Fruit fly (Drosophila melanogaster) whole organism, prepupa: ENCODE results near the gene TyrR.

ENCODE experiments used
- CG10631 ChIP-seq: fragments of 200-800 bp; sonication (Bioruptor generic); optimal IDR thresholded peaks from 2 replicates; lab custom pipeline; 2016; ENCODE audit warnings: missing biosample characterization, missing genetic modification characterization
- CG10669 ChIP-seq: fragments of 200-800 bp; sonication (Bioruptor generic); optimal IDR thresholded peaks from 3 replicates; lab custom pipeline; 2018; ENCODE audit warnings: missing biosample characterization, mild to moderate bottlenecking, missing genetic modification characterization, moderate library complexity
- CG11294 ChIP-seq: fragments of 200-800 bp; sonication (Bioruptor generic); IDR thresholded peaks from 2 replicates; pipeline ENCODE4 v1.3.6; 2022; ENCODE audit warnings: missing biosample characterization, missing genetic modification characterization
- CG11762 ChIP-seq: fragments of 200-800 bp; sonication (Bioruptor generic); optimal IDR thresholded peaks from 3 replicates; lab custom pipeline; 2016; ENCODE audit warnings: missing biosample characterization, missing genetic modification characterization; ENCODE audit not compliant: insufficient read depth
- CG15336 ChIP-seq: fragments of 200-800 bp; sonication (Bioruptor generic); IDR thresholded peaks from 2 replicates; pipeline ENCODE4 v1.3.6; 2022; ENCODE audit warnings: missing biosample characterization, missing genetic modification characterization
- CG1621 ChIP-seq: fragments of 200-800 bp; sonication (Bioruptor generic); optimal IDR thresholded peaks from 3 replicates; lab custom pipeline; 2018; ENCODE audit warnings: missing biosample characterization, mild to moderate bottlenecking, missing genetic modification characterization
- CG16779 ChIP-seq: fragments of 200-800 bp; sonication (Bioruptor generic); optimal IDR thresholded peaks from 3 replicates; lab custom pipeline; 2017; ENCODE audit warnings: missing biosample characterization, mild to moderate bottlenecking, missing genetic modification characterization
- CG3032 ChIP-seq: fragments of 200-800 bp; optimal IDR thresholded peaks from 2 replicates; lab custom pipeline; 2019; ENCODE audit warnings: missing biosample characterization, mild to moderate bottlenecking, missing genetic modification characterization, moderate library complexity
- CG32006 ChIP-seq: fragments of 200-800 bp; sonication (Bioruptor generic); optimal IDR thresholded peaks from 3 replicates; lab custom pipeline; 2017; ENCODE audit warnings: missing biosample characterization, mild to moderate bottlenecking, missing genetic modification characterization
- CG34406 ChIP-seq: fragments of 200-800 bp; sonication (Bioruptor generic); optimal IDR thresholded peaks from 3 replicates; lab custom pipeline; 2016; ENCODE audit warnings: missing biosample characterization, missing genetic modification characterization
- CG3919 ChIP-seq: fragments of 200-800 bp; sonication (Bioruptor generic); optimal IDR thresholded peaks from 3 replicates; lab custom pipeline; 2016; ENCODE audit warnings: missing biosample characterization, missing genetic modification characterization
- CG4318 ChIP-seq: fragments of 200-800 bp; sonication (Bioruptor generic); optimal IDR thresholded peaks from 3 replicates; lab custom pipeline; 2017; ENCODE audit warnings: missing biosample characterization, mild to moderate bottlenecking, missing genetic modification characterization
- CG6163 ChIP-seq: fragments of 200-800 bp; sonication (Bioruptor generic); IDR thresholded peaks from 3 replicates; pipeline ENCODE4 v1.3.6; 2022; ENCODE audit warnings: missing biosample characterization, missing genetic modification characterization
- CG6792 ChIP-seq: fragments of 200-800 bp; sonication (Bioruptor generic); optimal IDR thresholded peaks from 3 replicates; lab custom pipeline; 2016; ENCODE audit warnings: missing biosample characterization, missing genetic modification characterization
- CG6854 ChIP-seq: fragments of 200-800 bp; sonication (Bioruptor generic); optimal IDR thresholded peaks from 2 replicates; lab custom pipeline; 2017; ENCODE audit warnings: missing biosample characterization, mild to moderate bottlenecking, missing genetic modification characterization
- CG8119 ChIP-seq: fragments of 200-800 bp; sonication (Bioruptor generic); IDR thresholded peaks from 3 replicates; pipeline ENCODE4 v1.3.6; 2022; ENCODE audit warnings: missing biosample characterization, missing genetic modification characterization
- Eip75B ChIP-seq: fragments of 200-800 bp; sonication (Bioruptor generic); optimal IDR thresholded peaks from 3 replicates; lab custom pipeline; 2016; ENCODE audit warnings: missing biosample characterization, missing genetic modification characterization
- Eip78C ChIP-seq: fragments of 200-800 bp; sonication (Bioruptor generic); peaks from one replicate; lab custom pipeline; 2016; ENCODE audit warnings: missing biosample characterization, missing genetic modification characterization
- Eip93F ChIP-seq: fragments of 200-800 bp; sonication (Bioruptor generic); optimal IDR thresholded peaks from 2 replicates; lab custom pipeline; 2016; ENCODE audit warnings: missing biosample characterization, mild to moderate bottlenecking, missing genetic modification characterization
- Ets21C ChIP-seq: fragments of 200-800 bp; sonication (Bioruptor generic); optimal IDR thresholded peaks from 3 replicates; lab custom pipeline; 2016; ENCODE audit warnings: missing biosample characterization, missing genetic modification characterization
- Ets96B ChIP-seq: fragments of 200-800 bp; optimal IDR thresholded peaks from 2 replicates; lab custom pipeline; 2019; ENCODE audit warnings: missing biosample characterization, mild to moderate bottlenecking, missing genetic modification characterization, moderate library complexity
- Gug ChIP-seq: fragments of 200-800 bp; sonication (Bioruptor generic); IDR thresholded peaks from 2 replicates; pipeline ENCODE4 v1.3.6; 2022; ENCODE audit warnings: missing biosample characterization, missing genetic modification characterization
- Hr38 ChIP-seq: sonication (Bioruptor generic); optimal IDR thresholded peaks from 2 replicates; lab custom pipeline; 2016; ENCODE audit warnings: missing biosample characterization, missing genetic modification characterization
- Hr39 ChIP-seq: fragments of 200-800 bp; sonication (Bioruptor generic); optimal IDR thresholded peaks from 2 replicates; lab custom pipeline; 2016; ENCODE audit warnings: missing biosample characterization, missing genetic modification characterization
- Hr4 ChIP-seq: fragments of 200-800 bp; sonication (Bioruptor generic); optimal IDR thresholded peaks from 3 replicates; lab custom pipeline; 2016; ENCODE audit warnings: missing biosample characterization, missing genetic modification characterization
- OdsH ChIP-seq: fragments of 200-800 bp; sonication (Bioruptor generic); optimal IDR thresholded peaks from 3 replicates; lab custom pipeline; 2016; ENCODE audit warnings: missing biosample characterization, missing genetic modification characterization
- Sox14 ChIP-seq: fragments of 200-800 bp; sonication (Bioruptor generic); optimal IDR thresholded peaks from 3 replicates; lab custom pipeline; 2016; ENCODE audit warnings: missing biosample characterization, missing genetic modification characterization
- Sox15 ChIP-seq: fragments of 200-800 bp; sonication (Bioruptor generic); optimal IDR thresholded peaks from 3 replicates; lab custom pipeline; 2016; ENCODE audit warnings: missing biosample characterization, missing genetic modification characterization
- achi ChIP-seq: fragments of 200-800 bp; sonication (Bioruptor generic); optimal IDR thresholded peaks from 3 replicates; lab custom pipeline; 2016; ENCODE audit warnings: missing biosample characterization, missing genetic modification characterization
- acj6 ChIP-seq: fragments of 200-800 bp; sonication (Bioruptor generic); optimal IDR thresholded peaks from 3 replicates; lab custom pipeline; 2016; ENCODE audit warnings: missing biosample characterization, missing genetic modification characterization
- cyc ChIP-seq: fragments of 200-800 bp; sonication (Bioruptor generic); optimal IDR thresholded peaks from 3 replicates; lab custom pipeline; 2016; ENCODE audit warnings: missing biosample characterization, missing genetic modification characterization
- eg ChIP-seq: fragments of 200-800 bp; sonication (Bioruptor generic); IDR thresholded peaks from 3 replicates; pipeline ENCODE4 v1.3.6; 2022; ENCODE audit warnings: missing biosample characterization, missing genetic modification characterization
- esn ChIP-seq: fragments of 200-800 bp; sonication (Bioruptor generic); optimal IDR thresholded peaks from 2 replicates; lab custom pipeline; 2016; ENCODE audit warnings: missing biosample characterization, mild to moderate bottlenecking, missing genetic modification characterization, moderate library complexity
- fd59A ChIP-seq: fragments of 200-800 bp; sonication (Bioruptor generic); optimal IDR thresholded peaks from 2 replicates; lab custom pipeline; 2017; ENCODE audit warnings: missing biosample characterization, mild to moderate bottlenecking, missing genetic modification characterization, missing genetic modification reagents
- fd85E ChIP-seq: fragments of 200-800 bp; sonication (Bioruptor generic); optimal IDR thresholded peaks from 3 replicates; lab custom pipeline; 2016; ENCODE audit warnings: missing biosample characterization, missing genetic modification characterization
- lz ChIP-seq: fragments of 200-800 bp; sonication (Bioruptor generic); optimal IDR thresholded peaks from 3 replicates; lab custom pipeline; 2016; ENCODE audit warnings: missing biosample characterization, missing genetic modification characterization
- salr ChIP-seq, 2 experiments: fragments of 200-800 bp; sonication (Bioruptor generic); optimal IDR thresholded peaks; 3 replicates each; lab custom pipeline; 2016 to 2018; ENCODE audit warnings: missing biosample characterization in 2 of 2, missing genetic modification characterization in 2 of 2, mild to moderate bottlenecking in 1 of 2
- svp ChIP-seq: fragments of 200-800 bp; sonication (Bioruptor generic); peaks from one replicate; lab custom pipeline; 2016; ENCODE audit warnings: missing biosample characterization, missing genetic modification characterization

Gene TyrR

DNA sequence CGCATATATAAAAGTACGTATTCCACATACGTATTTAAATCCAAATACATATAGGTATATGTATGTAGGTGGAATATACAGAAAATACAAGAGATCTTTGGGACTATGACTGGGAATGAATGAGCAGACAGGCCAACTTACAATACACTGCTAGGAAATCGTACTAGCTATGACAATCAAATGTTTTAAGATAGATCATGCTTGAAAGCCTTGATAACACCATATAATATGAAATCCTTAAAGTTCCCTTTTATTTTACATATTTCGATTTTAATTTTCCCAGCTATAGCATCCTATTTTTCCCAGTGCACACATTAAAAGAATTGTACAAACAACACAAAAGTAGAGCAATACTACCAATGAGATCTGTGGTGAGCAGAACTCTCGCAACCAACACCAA is 18.4 kb upstream of the TyrR start (continued):
- no peak for TF ChIP-seq cyc (GFP tag; lab: Kevin White, UChicago)
- TF ChIP-seq CG3919 (GFP tag; lab: Kevin White, UChicago) = peak; percentile 54
- TF ChIP-seq salr (GFP tag; optimal IDR thresholded peaks at IDR 0.05; lab: Kevin White, UChicago) = peak in 1 of 2 experiments; percentile 38
- peak; percentile 16 for TF ChIP-seq lz (GFP tag; lab: Kevin White, UChicago)
- no peak for TF ChIP-seq Sox15 (GFP tag; lab: Kevin White, UChicago)
- TF ChIP-seq svp = peak; percentile 61
- peak; percentile 37 for TF ChIP-seq Hr39 (GFP tag; lab: Kevin White, UChicago)
- no peak for TF ChIP-seq CG1621

DNA sequence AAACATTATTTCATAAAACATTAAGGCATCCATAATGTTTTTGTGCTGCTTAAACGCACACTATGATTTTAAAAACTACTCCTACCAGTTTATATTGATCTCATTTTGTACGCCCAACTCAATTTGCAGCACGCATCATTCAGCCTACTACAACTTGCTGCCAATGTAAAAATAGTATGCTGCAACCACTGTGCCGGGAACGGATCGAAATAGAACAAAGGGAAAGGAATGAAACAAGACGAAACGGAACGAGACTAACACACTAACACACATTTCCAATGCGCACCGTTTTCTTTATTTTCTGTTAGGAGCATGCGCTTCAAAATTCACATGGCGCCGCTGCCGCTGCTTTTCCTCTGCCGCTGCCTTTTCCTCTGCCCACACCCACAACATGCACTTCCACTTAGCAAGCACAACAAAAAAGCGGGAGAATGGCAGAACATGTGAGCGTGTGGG is 14.0 kb upstream of the TyrR start:
- TF ChIP-seq CG10631 (GFP tag; lab: Kevin White, UChicago) (peak; percentile 2), CG32006 (peak; percentile 29), CG11294 (GFP tag; lab: Robert Waterston, UW) (no peak), CG11762 (no peak), CG6792 (GFP tag; lab: Kevin White, UChicago) (no peak), fd59A (no peak), CG6854 (GFP tag; lab: Kevin White, UChicago) (no peak), CG4318 (no peak), Hr38 (GFP tag; lab: Kevin White, UChicago) (no peak), Eip93F (GFP tag; lab: Kevin White, UChicago) (no peak), CG34406 (no peak), Ets96B (tag; lab: Kevin White, UChicago) (no peak), svp (peak; percentile 41), Gug (no peak), fd85E (no peak), CG6163 (GFP tag; lab: Robert Waterston, UW) (0 out of 3 replicates have a peak, but pooled peaks have one; percentile 32), Hr4 (GFP tag; lab: Kevin White, UChicago) (peak; percentile 24), esn (GFP tag; lab: Kevin White, UChicago) (no peak), achi (GFP tag; lab: Kevin White, UChicago) (no peak), CG3032 (tag; lab: Kevin White, UChicago) (no peak), CG8119 (GFP tag; lab: Robert Waterston, UW) (no peak), cyc (GFP tag; lab: Kevin White, UChicago) (no peak), eg (GFP tag; lab: Robert Waterston, UW) (no peak), Eip78C (GFP tag; lab: Kevin White, UChicago) (peak; percentile 57)

DNA sequence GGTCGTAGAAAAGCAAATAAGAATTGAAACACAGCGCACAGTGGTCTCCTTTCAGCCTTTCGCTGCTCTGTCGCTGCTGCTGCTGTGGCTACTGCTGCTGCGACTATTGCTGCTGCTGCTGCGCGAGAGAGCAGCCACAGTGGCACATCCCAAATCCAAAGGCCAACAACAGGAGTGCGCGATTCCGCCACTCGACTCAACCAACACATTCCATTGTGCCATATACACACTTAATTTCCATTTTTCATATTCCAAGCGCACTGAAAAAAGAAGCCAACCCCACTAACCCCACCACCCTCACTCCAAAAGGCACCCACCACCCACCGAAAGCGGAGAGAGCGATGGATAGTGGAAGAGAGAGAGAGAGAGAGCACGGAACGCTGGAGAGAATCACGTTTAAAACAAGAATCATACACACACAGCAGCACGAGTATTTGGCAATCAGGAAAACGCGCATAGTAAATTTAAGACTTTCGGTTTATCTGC is 13.2 kb upstream of the TyrR start:
- TF ChIP-seq CG6163 (GFP tag; lab: Robert Waterston, UW) = 0 out of 3 replicates have a peak, but pooled peaks have one; percentile 25
- no peak for TF ChIP-seq CG3032 (tag; lab: Kevin White, UChicago)
- no peak for TF ChIP-seq CG32006
- no peak for TF ChIP-seq Sox14 (GFP tag; lab: Kevin White, UChicago)

dm6 chr3R:17774538-17774937 is 11.6 kb upstream of the TyrR start:
- no peak for TF ChIP-seq Hr38 (GFP tag; lab: Kevin White, UChicago)
- peak; percentile 28; the same call in 1 of the 2 replicates for TF ChIP-seq CG15336 (GFP tag; lab: Robert Waterston, UW)
- TF ChIP-seq CG34406 = no peak
- no peak for TF ChIP-seq CG16779 (tag; lab: Kevin White, UChicago)
- no peak for TF ChIP-seq cyc (GFP tag; lab: Kevin White, UChicago)
- TF ChIP-seq CG10669 (GFP tag; lab: Kevin White, UChicago) = peak; percentile 23
- TF ChIP-seq Ets21C (GFP tag; lab: Kevin White, UChicago) = no peak
- TF ChIP-seq CG10631 (GFP tag; lab: Kevin White, UChicago) = peak; percentile 27
- no peak for TF ChIP-seq CG11762
- TF ChIP-seq CG32006 = peak; percentile 47
- TF ChIP-seq Eip75B (GFP tag; lab: Kevin White, UChicago) = peak; percentile 3
- TF ChIP-seq CG4318 = peak; percentile 4
- peak; percentile 4 for TF ChIP-seq acj6
- peak; percentile 32 for TF ChIP-seq CG3919 (GFP tag; lab: Kevin White, UChicago)
- TF ChIP-seq CG6792 (GFP tag; lab: Kevin White, UChicago) = no peak
- TF ChIP-seq Eip78C (GFP tag; lab: Kevin White, UChicago) = peak; percentile 38
- TF ChIP-seq achi (GFP tag; lab: Kevin White, UChicago) = peak; percentile 14
- TF ChIP-seq OdsH (GFP tag; lab: Kevin White, UChicago) = peak; percentile 9
